Fruit fly (Drosophila melanogaster) S2 (cell line): ENCODE data around the gene CG14105.
A peak's percentile ranks its signal among the peaks of the same experiment; 100 is the strongest.

ENCODE experiments used
- CG8478 ChIP-seq: fragments of >200 bp; optimal IDR thresholded peaks from 2 replicates; lab custom pipeline; 2018
- CTCF ChIP-seq, 2 experiments: fragments of >200 bp; optimal IDR thresholded peaks; 2 replicates each; lab custom pipeline; 2018

The CG14105 gene

dm6 chr3L:13425571-13425970, 902 bp downstream of the CG14105 start, which contains the start of gene CG14106:
Gene CG14106, minus strand, starts transcription at chr3L:13425671.
- TF ChIP-seq CTCF (optimal IDR thresholded peaks at IDR 0.05; lab: Kevin White, UChicago) = no peak
- no peak for TF ChIP-seq CG8478 (lab: Kevin White, UChicago)

- TF ChIP-seq CTCF (optimal IDR thresholded peaks at IDR 0.05; lab: Kevin White, UChicago) (no peak), CG8478 (lab: Kevin White, UChicago) (no peak)
Observed at dm6 chr3L:13424068-13424467, 2.4 kb downstream of the CG14105 start, which contains the start of gene CG33263. Gene CG33263, minus strand, starts transcription at chr3L:13424168.

- no peak for TF ChIP-seq CG8478 (lab: Kevin White, UChicago)
- no peak for TF ChIP-seq CTCF (optimal IDR thresholded peaks at IDR 0.05; lab: Kevin White, UChicago)
Observed at dm6 chr3L:13422286-13422787, 4.1 kb downstream of the CG14105 start, which contains the start of gene CG32121. Gene CG32121, minus strand, starts transcription at chr3L:13422336.

dm6 chr3L:13420212-13420611, 6.3 kb downstream of the CG14105 start:
- TF ChIP-seq CG8478 (lab: Kevin White, UChicago) = no peak
- TF ChIP-seq CTCF (optimal IDR thresholded peaks at IDR 0.05; lab: Kevin White, UChicago) = no peak

dm6 chr3L:13412886-13413224, 13.6 kb downstream of the CG14105 start:
- TF ChIP-seq CG8478 (lab: Kevin White, UChicago) (no peak), CTCF (optimal IDR thresholded peaks at IDR 0.05; lab: Kevin White, UChicago) (no peak)

dm6 chr3L:13412200-13412885, 14.1 kb downstream of the CG14105 start, which contains the start of the genes CG10222 and flr:
Gene CG10222, minus strand, starts transcription at chr3L:13412453.
Gene flr, plus strand, starts transcription at chr3L:13412843.
- TF ChIP-seq CG8478 (lab: Kevin White, UChicago) (no peak), CTCF (optimal IDR thresholded peaks at IDR 0.05; lab: Kevin White, UChicago) (no peak)

- TF ChIP-seq CG8478 (lab: Kevin White, UChicago) (no peak), CTCF (optimal IDR thresholded peaks at IDR 0.05; lab: Kevin White, UChicago) (peak; percentile 81 to 96)
Observed at dm6 chr3L:13410999-13411398, 15.5 kb downstream of the CG14105 start.

- no peak for TF ChIP-seq CG8478 (lab: Kevin White, UChicago)
- no peak for TF ChIP-seq CTCF (optimal IDR thresholded peaks at IDR 0.05; lab: Kevin White, UChicago)
Observed at dm6 chr3L:13409809-13410521, 16.5 kb downstream of the CG14105 start.

dm6 chr3L:13406873-13407272, 19.6 kb downstream of the CG14105 start:
- TF ChIP-seq CG8478 (lab: Kevin White, UChicago) (no peak), CTCF (optimal IDR thresholded peaks at IDR 0.05; lab: Kevin White, UChicago) (no peak)

- TF ChIP-seq CG8478 (lab: Kevin White, UChicago) = no peak
- no peak for TF ChIP-seq CTCF (optimal IDR thresholded peaks at IDR 0.05; lab: Kevin White, UChicago)
Observed at dm6 chr3L:13403141-13403867, 23.2 kb downstream of the CG14105 start.

dm6 chr3L:13400872-13401418, 25.5 kb downstream of the CG14105 start, which contains the start of gene sens:
Gene sens, minus strand, starts transcription at chr3L:13401125.
- no peak for TF ChIP-seq CTCF (optimal IDR thresholded peaks at IDR 0.05; lab: Kevin White, UChicago)
- TF ChIP-seq CG8478 (lab: Kevin White, UChicago) = no peak

dm6 chr3L:13397656-13398055, 28.8 kb downstream of the CG14105 start:
- TF ChIP-seq CG8478 (lab: Kevin White, UChicago) (no peak), CTCF (optimal IDR thresholded peaks at IDR 0.05; lab: Kevin White, UChicago) (no peak)

dm6 chr3L:13393538-13393937, 32.9 kb downstream of the CG14105 start:
- TF ChIP-seq CTCF (optimal IDR thresholded peaks at IDR 0.05; lab: Kevin White, UChicago) (no peak), CG8478 (lab: Kevin White, UChicago) (no peak)

- TF ChIP-seq CG8478 (lab: Kevin White, UChicago) = no peak
- TF ChIP-seq CTCF (optimal IDR thresholded peaks at IDR 0.05; lab: Kevin White, UChicago) = peak; percentile 91 to 92
Observed at dm6 chr3L:13389834-13390233, 36.6 kb downstream of the CG14105 start, which contains the start of gene Poc1. Gene Poc1, minus strand, starts transcription at chr3L:13390006.
